Worm (Caenorhabditis elegans): ENCODE data around the gene clr-1.

clr-1 gene

DNA sequence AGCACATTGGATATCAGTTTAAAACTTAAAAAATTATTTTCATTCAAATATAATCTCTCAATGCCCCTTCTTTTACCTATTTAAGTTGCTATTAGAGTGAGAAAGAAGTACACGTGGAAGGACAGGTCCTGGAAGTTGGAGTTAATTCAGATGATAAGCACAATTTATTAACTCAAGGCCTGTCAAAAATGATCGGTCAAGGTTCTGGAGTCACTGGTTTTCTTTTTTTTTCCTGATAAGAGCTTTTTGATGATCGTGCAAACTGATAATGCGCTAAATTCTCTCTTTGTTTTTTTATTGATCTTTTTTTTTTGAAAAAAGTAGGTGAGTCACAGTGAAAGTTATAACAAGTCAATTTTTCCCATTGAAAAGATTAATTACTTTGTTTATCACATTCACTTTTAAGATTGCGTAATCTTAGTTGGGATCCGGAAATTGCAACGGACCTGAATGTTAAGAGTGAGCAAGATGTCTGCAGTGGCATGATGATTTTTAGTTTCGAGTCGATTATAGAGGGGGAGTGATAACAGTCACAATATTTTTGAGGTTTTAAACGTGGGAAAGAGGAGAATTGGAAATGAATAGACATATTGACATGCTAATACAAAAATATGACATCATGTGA lies 46.4 kb downstream of the clr-1 start:
- TF ChIP-seq tbx-11 (GFP tag; IDR thresholded peaks at IDR 0.05) (no peak), ama-1 (optimal IDR thresholded peaks at IDR 0.05) (no peak), hmbx-1 (tag; optimal IDR thresholded peaks at IDR 0.05) (no peak), aly-1 (tag; optimal IDR thresholded peaks at IDR 0.05) (no peak), pes-1 (GFP tag; IDR thresholded peaks at IDR 0.05) (no peak), sea-1 (GFP tag; conservative IDR thresholded peaks at IDR 0.05) (no peak), B0310.2 (tag; optimal IDR thresholded peaks at IDR 0.05) (no peak), tra-4 (tag; optimal IDR thresholded peaks at IDR 0.05) (no peak), ets-7 (tag; optimal IDR thresholded peaks at IDR 0.05) (no peak), flt-1 (GFP tag; IDR thresholded peaks at IDR 0.05) (no peak), ceh-36 (tag; optimal IDR thresholded peaks at IDR 0.05) (no peak), F13C5.2 (tag; optimal IDR thresholded peaks at IDR 0.05) (no peak), scrt-1 (GFP tag; IDR thresholded peaks at IDR 0.05) (no peak), tbx-37 (GFP tag; conservative IDR thresholded peaks at IDR 0.05) (no peak), hnd-1 (tag; optimal IDR thresholded peaks at IDR 0.05) (no peak), ceh-13 (GFP tag; optimal IDR thresholded peaks at IDR 0.05) (no peak), hmg-4 (GFP tag; optimal IDR thresholded peaks at IDR 0.05) (no peak)

DNA sequence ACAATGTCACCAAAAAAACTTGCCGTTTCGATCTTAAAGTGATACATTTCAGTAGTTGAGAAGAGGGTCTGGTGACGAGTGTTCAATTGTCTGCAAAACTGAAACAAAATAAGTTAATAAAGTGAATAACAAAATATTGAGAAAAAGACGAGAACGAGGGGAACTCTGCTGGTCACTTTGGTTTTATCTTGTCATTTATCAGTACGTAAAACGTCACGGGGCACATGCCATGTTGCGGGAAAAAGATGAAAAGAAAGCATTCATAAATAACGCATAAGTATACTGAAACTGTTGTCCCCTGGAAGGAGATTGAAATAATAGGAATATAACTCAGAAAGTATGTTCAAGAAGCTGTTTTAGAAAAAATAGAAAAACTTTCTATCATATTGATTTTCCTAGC lies 48.7 kb downstream of the clr-1 start, which contains the start of gene sahd-1:
Gene sahd-1 (minus strand): TSS at position 100 of the 400 bp plus-strand sequence.
- TF ChIP-seq aly-1 (tag; optimal IDR thresholded peaks at IDR 0.05) = no peak
- TF ChIP-seq B0310.2 (tag; optimal IDR thresholded peaks at IDR 0.05) = no peak
- no peak for TF ChIP-seq F13C5.2 (tag; optimal IDR thresholded peaks at IDR 0.05)
- no peak for TF ChIP-seq ceh-13 (GFP tag; optimal IDR thresholded peaks at IDR 0.05)
- TF ChIP-seq hnd-1 (tag; optimal IDR thresholded peaks at IDR 0.05) = no peak
- no peak for TF ChIP-seq ceh-36 (tag; optimal IDR thresholded peaks at IDR 0.05)
- no peak for TF ChIP-seq ets-7 (tag; optimal IDR thresholded peaks at IDR 0.05)
- TF ChIP-seq sea-1 (GFP tag; conservative IDR thresholded peaks at IDR 0.05) = no peak
- no peak for TF ChIP-seq ama-1 (optimal IDR thresholded peaks at IDR 0.05)

DNA sequence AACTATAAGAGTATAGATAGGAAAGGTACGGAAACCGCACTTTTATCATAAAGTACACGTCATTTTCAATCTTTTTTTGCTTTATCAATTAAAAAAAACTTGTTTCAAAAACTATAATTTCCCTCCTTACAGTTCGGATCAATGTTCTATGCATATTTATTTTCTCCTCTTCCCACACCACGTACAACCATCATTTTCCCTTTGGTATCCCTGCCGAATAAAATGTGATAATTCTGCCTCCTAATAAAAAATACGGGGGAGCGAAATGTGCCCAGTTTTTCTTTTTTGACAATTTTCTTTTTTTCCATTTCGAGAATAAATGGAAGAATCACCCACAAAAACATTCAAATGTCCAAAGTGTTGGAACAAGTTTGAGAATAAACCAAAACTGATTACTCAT lies 49.4 kb downstream of the clr-1 start, which contains the start of gene ZK177.3:
Gene ZK177.3 (plus strand): TSS at position 301 of the 400 bp plus-strand sequence.
- no peak for TF ChIP-seq pes-1 (GFP tag; IDR thresholded peaks at IDR 0.05)
- no peak for TF ChIP-seq tbx-11 (GFP tag; IDR thresholded peaks at IDR 0.05)
- no peak for TF ChIP-seq ceh-36 (tag; optimal IDR thresholded peaks at IDR 0.05)
- no peak for TF ChIP-seq flt-1 (GFP tag; IDR thresholded peaks at IDR 0.05)
- TF ChIP-seq aly-1 (tag; optimal IDR thresholded peaks at IDR 0.05) = no peak
- TF ChIP-seq ceh-13 (GFP tag; optimal IDR thresholded peaks at IDR 0.05) = no peak
- no peak for TF ChIP-seq ets-7 (tag; optimal IDR thresholded peaks at IDR 0.05)
- no peak for TF ChIP-seq hnd-1 (tag; optimal IDR thresholded peaks at IDR 0.05)
- TF ChIP-seq tbx-37 (GFP tag; conservative IDR thresholded peaks at IDR 0.05) = no peak
- no peak for TF ChIP-seq tra-4 (tag; optimal IDR thresholded peaks at IDR 0.05)
- no peak for TF ChIP-seq hmbx-1 (tag; optimal IDR thresholded peaks at IDR 0.05)
- TF ChIP-seq ama-1 (optimal IDR thresholded peaks at IDR 0.05) = no peak
- no peak for TF ChIP-seq B0310.2 (tag; optimal IDR thresholded peaks at IDR 0.05)
- no peak for TF ChIP-seq sea-1 (GFP tag; conservative IDR thresholded peaks at IDR 0.05)
- TF ChIP-seq hmg-4 (GFP tag; optimal IDR thresholded peaks at IDR 0.05) = no peak
- TF ChIP-seq F13C5.2 (tag; optimal IDR thresholded peaks at IDR 0.05) = no peak
- no peak for TF ChIP-seq scrt-1 (GFP tag; IDR thresholded peaks at IDR 0.05)

DNA sequence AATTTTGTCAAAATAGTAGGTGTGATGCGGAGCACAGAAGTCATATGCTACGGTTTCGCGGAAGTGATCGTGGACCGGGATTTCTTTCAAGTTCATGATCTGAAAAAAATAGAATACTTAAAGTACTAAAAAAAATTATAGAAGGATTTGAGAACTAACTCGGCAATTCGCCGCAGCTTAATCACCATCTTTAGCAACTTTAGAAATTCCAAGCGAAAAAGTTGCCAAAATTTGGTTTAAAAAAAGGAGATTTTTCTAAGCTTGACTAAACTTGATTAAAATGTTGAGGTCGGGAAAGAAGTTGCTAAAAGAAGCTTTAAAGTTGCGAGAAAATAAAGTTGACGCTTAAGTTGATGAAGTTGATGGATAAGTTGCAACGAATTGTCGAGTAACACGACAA lies 51.5 kb downstream of the clr-1 start, which contains the start of gene ZK177.9:
Gene ZK177.9 (minus strand): TSS at position 101 of the 400 bp plus-strand sequence.
- TF ChIP-seq F13C5.2 (tag; optimal IDR thresholded peaks at IDR 0.05) (no peak), ceh-13 (GFP tag; optimal IDR thresholded peaks at IDR 0.05) (no peak), pes-1 (GFP tag; IDR thresholded peaks at IDR 0.05) (no peak), ceh-36 (tag; optimal IDR thresholded peaks at IDR 0.05) (no peak), ets-7 (tag; optimal IDR thresholded peaks at IDR 0.05) (no peak), tbx-11 (GFP tag; IDR thresholded peaks at IDR 0.05) (no peak), tbx-37 (GFP tag; conservative IDR thresholded peaks at IDR 0.05) (no peak), B0310.2 (tag; optimal IDR thresholded peaks at IDR 0.05) (no peak), sea-1 (GFP tag; conservative IDR thresholded peaks at IDR 0.05) (no peak), hmbx-1 (tag; optimal IDR thresholded peaks at IDR 0.05) (no peak), aly-1 (tag; optimal IDR thresholded peaks at IDR 0.05) (no peak), ama-1 (optimal IDR thresholded peaks at IDR 0.05) (no peak), flt-1 (GFP tag; IDR thresholded peaks at IDR 0.05) (no peak), hmg-4 (GFP tag; optimal IDR thresholded peaks at IDR 0.05) (no peak), scrt-1 (GFP tag; IDR thresholded peaks at IDR 0.05) (no peak), tra-4 (tag; optimal IDR thresholded peaks at IDR 0.05) (no peak), hnd-1 (tag; optimal IDR thresholded peaks at IDR 0.05) (no peak)

DNA sequence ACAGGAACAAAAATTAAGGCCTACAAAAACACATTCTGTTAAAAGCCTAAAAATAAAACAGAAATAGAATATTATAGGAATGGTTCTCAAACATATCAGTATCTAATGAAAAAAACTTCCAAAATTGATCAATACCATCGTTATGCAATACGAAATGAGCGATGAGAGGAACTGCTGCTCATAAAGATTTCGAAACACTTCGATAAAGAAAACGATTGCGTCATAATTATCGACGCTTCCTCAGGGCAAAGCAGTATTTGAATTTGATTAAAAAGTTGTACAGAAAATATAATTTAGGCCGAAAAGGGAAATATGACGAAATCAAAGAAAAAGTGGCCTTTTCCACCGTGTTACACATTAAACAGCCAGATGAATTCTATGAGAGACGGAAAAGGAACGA lies 51.9 kb downstream of the clr-1 start:
- TF ChIP-seq hmg-4 (GFP tag; optimal IDR thresholded peaks at IDR 0.05) (no peak), aly-1 (tag; optimal IDR thresholded peaks at IDR 0.05) (no peak), sea-1 (GFP tag; conservative IDR thresholded peaks at IDR 0.05) (no peak), hmbx-1 (tag; optimal IDR thresholded peaks at IDR 0.05) (no peak), tra-4 (tag; optimal IDR thresholded peaks at IDR 0.05) (no peak), ama-1 (optimal IDR thresholded peaks at IDR 0.05) (no peak), tbx-11 (GFP tag; IDR thresholded peaks at IDR 0.05) (no peak)

DNA sequence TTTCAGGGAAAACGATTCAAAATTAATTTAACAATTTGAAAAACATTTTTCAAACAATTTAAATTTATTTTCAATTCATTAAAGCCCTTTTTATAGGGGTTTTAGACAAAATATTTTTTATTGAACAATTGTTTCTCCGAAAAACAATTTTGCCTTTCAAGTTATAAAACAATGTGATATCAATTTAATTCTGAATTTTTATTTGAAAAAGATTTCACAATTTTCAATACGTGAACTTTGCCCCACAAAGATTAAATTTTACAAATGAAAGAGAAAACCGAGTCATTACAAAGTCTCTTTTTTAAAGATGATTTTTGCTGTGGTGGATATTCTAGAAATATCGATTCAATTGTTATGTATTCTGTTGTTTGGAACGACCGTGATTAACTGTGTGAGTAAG lies 52.8 kb downstream of the clr-1 start, which contains the start of gene ZK177.2:
Gene ZK177.2 (plus strand): TSS at position 301 of the 400 bp plus-strand sequence.
- TF ChIP-seq pes-1 (GFP tag; IDR thresholded peaks at IDR 0.05) = no peak

DNA sequence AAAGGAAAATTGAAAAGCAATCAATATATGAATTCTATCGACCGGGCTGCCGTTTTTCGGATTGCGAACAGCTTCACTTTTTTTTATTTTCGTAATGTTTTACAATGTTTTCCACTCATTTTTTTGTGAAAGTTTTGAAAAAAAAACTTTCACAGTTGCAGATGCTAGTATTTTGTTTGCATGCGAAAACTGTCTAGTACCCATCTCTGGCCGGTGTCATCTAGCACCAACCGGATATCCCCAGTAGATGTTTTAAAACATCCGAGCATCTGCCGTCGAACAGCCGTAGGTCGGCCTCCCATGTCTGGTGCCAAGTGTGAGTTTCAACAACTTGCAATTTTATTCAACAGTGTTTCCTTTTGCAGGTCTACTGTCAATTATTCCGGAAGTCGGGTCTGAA lies 55.3 kb downstream of the clr-1 start, which contains the start of gene ZK177.12:
Gene ZK177.12 (plus strand): TSS at position 301 of the 400 bp plus-strand sequence.
- no peak for TF ChIP-seq scrt-1 (GFP tag; IDR thresholded peaks at IDR 0.05)
- no peak for TF ChIP-seq flt-1 (GFP tag; IDR thresholded peaks at IDR 0.05)
- no peak for TF ChIP-seq aly-1 (tag; optimal IDR thresholded peaks at IDR 0.05)
- no peak for TF ChIP-seq F13C5.2 (tag; optimal IDR thresholded peaks at IDR 0.05)
- no peak for TF ChIP-seq tbx-37 (GFP tag; conservative IDR thresholded peaks at IDR 0.05)
- TF ChIP-seq hmbx-1 (tag; optimal IDR thresholded peaks at IDR 0.05) = no peak
